Worm (Caenorhabditis elegans): ENCODE data around the gene W01G7.4.

DNA sequence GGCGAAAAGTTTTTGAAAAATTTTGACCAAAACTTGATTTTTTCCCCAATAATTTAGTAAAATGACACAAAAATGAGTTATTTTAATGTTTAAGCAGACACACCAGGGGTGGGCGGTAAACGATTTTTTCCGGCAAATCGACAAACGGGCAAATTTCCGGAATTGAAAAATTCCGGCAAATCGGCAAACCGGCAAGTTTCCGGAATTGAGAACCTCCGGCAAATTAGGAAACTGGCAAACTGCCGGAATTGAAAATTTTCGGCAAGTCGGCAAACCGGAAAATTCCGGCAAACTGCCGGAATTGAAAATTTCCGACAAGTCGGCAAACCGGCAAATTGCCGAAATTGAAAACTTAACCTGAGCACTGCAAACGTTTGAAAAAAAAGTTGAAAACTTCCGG, 27.8 kb upstream of the W01G7.4 start:
- TF ChIP-seq snpc-4 (GFP tag; optimal IDR thresholded peaks at IDR 0.05) (no peak), snpc-4 (tag; optimal IDR thresholded peaks at IDR 0.05) (no peak), F37B4.10 (GFP tag; IDR thresholded peaks at IDR 0.05) (no peak)
